Worm (Caenorhabditis elegans): ENCODE results near the gene F20D6.5.

The F20D6.5 gene

DNA sequence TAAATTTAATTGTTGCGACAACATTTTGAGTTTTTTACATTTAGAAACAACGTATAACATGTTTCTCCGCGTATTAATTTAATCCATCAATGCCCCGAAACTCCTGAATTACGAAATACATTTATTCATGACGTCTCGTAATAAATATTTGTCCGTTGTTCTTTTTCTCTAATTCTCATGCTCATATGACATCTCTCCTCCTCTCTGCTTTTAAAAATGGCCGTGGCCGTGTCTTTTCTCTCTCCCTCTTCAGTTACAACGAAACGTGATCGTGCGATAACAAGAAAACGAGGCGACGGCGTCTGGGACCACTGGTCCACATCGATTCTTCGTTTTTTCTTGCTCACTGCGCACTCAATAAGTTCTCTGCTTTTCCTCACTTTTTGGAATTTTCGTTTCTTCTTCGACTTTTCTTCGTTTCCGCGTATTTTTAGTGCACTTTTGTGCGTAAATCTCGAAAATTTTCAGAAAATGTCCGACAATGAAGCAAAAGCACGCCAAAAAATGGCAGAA, 31.6 kb upstream of the F20D6.5 start, which contains the start of gene snap-1 (continued):
- no peak for TF ChIP-seq zfp-3 (GFP tag; conservative IDR thresholded peaks at IDR 0.05)
- TF ChIP-seq zip-2 (tag; optimal IDR thresholded peaks at IDR 0.05): no peak
- peak; percentile 36; the same call in 1 of the 2 replicates for TF ChIP-seq ceh-44 (GFP tag; IDR thresholded peaks at IDR 0.05)
- no peak for TF ChIP-seq vab-7 (GFP tag; IDR thresholded peaks at IDR 0.05)
- TF ChIP-seq dpl-1 (GFP tag; optimal IDR thresholded peaks at IDR 0.05): peak; percentile 42
- no peak for TF ChIP-seq nhr-28 (tag; optimal IDR thresholded peaks at IDR 0.05)
- no peak for TF ChIP-seq nhr-41 (GFP tag; IDR thresholded peaks at IDR 0.05)
- no peak for TF ChIP-seq F26F4.8 (GFP tag; conservative IDR thresholded peaks at IDR 0.05)
- TF ChIP-seq mes-2 (tag; optimal IDR thresholded peaks at IDR 0.05; ENCODE audit: poor library complexity, severe bottlenecking): peak; percentile 65
- TF ChIP-seq hmg-1.1 (GFP tag; IDR thresholded peaks at IDR 0.05): peak; percentile 57
- no peak for TF ChIP-seq ZK337.2 (GFP tag; IDR thresholded peaks at IDR 0.05)
- no peak for TF ChIP-seq lin-29 (GFP tag; IDR thresholded peaks at IDR 0.05)
- peak; percentile 88 for TF ChIP-seq aha-1 (tag)
- peak; percentile 66 for TF ChIP-seq hlh-11 (tag; optimal IDR thresholded peaks at IDR 0.05)
- peak; percentile 58; the same call in 1 of the 2 replicates for TF ChIP-seq ctbp-1 (GFP tag; IDR thresholded peaks at IDR 0.05)
- no peak for TF ChIP-seq D1046.2 (GFP tag; IDR thresholded peaks at IDR 0.05)
- peak; percentile 42 for TF ChIP-seq T20F7.1 (GFP tag; optimal IDR thresholded peaks at IDR 0.05)
- no peak for TF ChIP-seq pha-4 (GFP tag; IDR thresholded peaks at IDR 0.05)
- no peak for TF ChIP-seq pha-4 (tag; optimal IDR thresholded peaks at IDR 0.05)
- TF ChIP-seq rbr-2 (tag; optimal IDR thresholded peaks at IDR 0.05): peak; percentile 55
- TF ChIP-seq fkh-10 (GFP tag; optimal IDR thresholded peaks at IDR 0.05): peak; percentile 49
- no peak for TF ChIP-seq ces-1 (GFP tag; optimal IDR thresholded peaks at IDR 0.05)
- peak; percentile 20 for TF ChIP-seq nhr-11 (tag; optimal IDR thresholded peaks at IDR 0.05)

DNA sequence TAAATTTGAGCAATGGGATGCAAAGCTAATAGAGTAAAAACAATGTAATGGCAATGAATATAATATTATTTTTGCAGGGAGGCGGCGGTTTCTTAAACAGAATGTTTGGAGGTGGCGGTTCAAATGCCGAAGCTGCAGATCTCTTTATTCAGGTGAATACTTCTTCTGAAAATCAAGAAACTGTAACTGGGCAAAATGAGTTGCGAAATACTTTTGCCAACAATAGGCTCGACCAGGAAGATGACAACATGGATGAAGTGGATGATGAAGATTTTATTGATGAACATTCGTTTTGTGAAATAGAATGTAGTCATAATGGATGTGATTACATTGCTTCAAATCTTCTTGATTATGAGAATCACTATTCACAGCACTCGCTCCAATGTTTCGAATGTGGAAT, 30.9 kb upstream of the F20D6.5 start:
- TF ChIP-seq zag-1 (tag; optimal IDR thresholded peaks at IDR 0.05) (no peak), nhr-28 (tag; optimal IDR thresholded peaks at IDR 0.05) (no peak), attf-4 (tag; optimal IDR thresholded peaks at IDR 0.05) (no peak), spr-1 (tag; optimal IDR thresholded peaks at IDR 0.05) (no peak)

DNA sequence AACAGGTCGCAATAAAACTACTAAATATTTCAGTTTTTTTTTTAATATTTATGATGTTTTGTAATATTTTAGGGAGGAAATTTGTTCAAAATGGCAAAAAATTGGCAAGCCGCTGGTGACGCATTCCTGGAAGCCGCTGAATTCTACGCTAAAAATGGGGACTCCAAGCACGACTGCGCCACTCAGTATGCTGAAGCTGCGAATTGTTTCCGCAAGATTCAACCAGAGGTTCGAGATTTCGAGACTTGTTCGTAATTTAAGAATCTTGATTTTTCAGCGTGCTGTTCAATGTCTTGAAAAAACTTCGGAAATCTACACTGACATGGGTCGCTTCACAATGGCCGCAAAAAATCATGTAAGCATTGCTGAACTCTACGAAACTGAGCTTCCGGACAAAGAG, 30.1 kb upstream of the F20D6.5 start:
- TF ChIP-seq snpc-4 (tag; optimal IDR thresholded peaks at IDR 0.05) (no peak), mxl-3 (GFP tag; optimal IDR thresholded peaks at IDR 0.05) (no peak), lin-15B (tag; optimal IDR thresholded peaks at IDR 0.05) (no peak), T26A8.4 (GFP tag; IDR thresholded peaks at IDR 0.05) (peak; percentile 36; the same call in 1 of the 2 replicates), unc-39 (tag; optimal IDR thresholded peaks at IDR 0.05) (no peak), zfp-3 (GFP tag; conservative IDR thresholded peaks at IDR 0.05) (0 out of 2 replicates have a peak, but pooled peaks have one; percentile 20), ama-1 (optimal IDR thresholded peaks at IDR 0.05) (peak; percentile 3), gei-8 (GFP tag; optimal IDR thresholded peaks at IDR 0.05) (no peak), lin-38 (GFP tag; IDR thresholded peaks at IDR 0.05) (0 out of 2 replicates have a peak, but pooled peaks have one; percentile 17)

DNA sequence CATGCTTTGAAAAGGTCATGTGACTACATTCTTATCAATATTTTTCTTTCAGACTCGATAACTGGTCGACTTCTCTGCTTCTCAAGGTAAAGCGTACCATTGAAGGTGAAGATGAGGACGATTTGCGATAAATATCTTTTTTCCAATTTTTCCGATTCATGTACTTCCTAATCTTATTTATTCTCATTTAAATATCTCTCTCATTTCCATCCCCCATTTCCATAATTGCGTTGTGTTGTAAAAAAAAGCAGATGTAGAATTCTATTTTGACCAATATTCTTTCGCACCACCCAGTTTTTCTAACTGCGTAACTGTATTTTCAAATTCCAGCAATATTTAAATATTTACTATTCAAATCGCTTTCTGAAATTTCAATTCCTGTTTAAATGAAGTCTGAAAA, 28.8 kb upstream of the F20D6.5 start, which contains the start of gene D1014.4:
Gene D1014.4 (plus strand): TSS at position 301 of the 400 bp plus-strand sequence.
- TF ChIP-seq dve-1 (tag; optimal IDR thresholded peaks at IDR 0.05; ENCODE audit: insufficient read depth) (peak; percentile 5), dpl-1 (GFP tag; optimal IDR thresholded peaks at IDR 0.05) (no peak), nhr-76 (tag; optimal IDR thresholded peaks at IDR 0.05) (no peak), daf-12 (tag; optimal IDR thresholded peaks at IDR 0.05) (no peak), daf-16 (GFP tag; optimal IDR thresholded peaks at IDR 0.05) (no peak), daf-16 (tag; optimal IDR thresholded peaks at IDR 0.05) (peak; percentile 67), ctbp-1 (GFP tag; IDR thresholded peaks at IDR 0.05) (no peak), nhr-25 (tag; optimal IDR thresholded peaks at IDR 0.05; ENCODE audit: borderline replicate concordance, insufficient read depth) (no peak), ces-1 (GFP tag; optimal IDR thresholded peaks at IDR 0.05) (no peak), arid-1 (GFP tag; conservative IDR thresholded peaks at IDR 0.05) (no peak), lim-7 (GFP tag; IDR thresholded peaks at IDR 0.05) (no peak), hlh-30 (tag; optimal IDR thresholded peaks at IDR 0.05; ENCODE audit: insufficient read depth) (peak; percentile 46), snpc-4 (tag; optimal IDR thresholded peaks at IDR 0.05) (no peak), nhr-111 (GFP tag; optimal IDR thresholded peaks at IDR 0.05) (no peak)
